Fruit fly (Drosophila melanogaster): ENCODE measurements around the gene GlcAT-S.
A peak's percentile ranks its signal among the peaks of the same experiment; 100 is the strongest.

GlcAT-S gene

DNA sequence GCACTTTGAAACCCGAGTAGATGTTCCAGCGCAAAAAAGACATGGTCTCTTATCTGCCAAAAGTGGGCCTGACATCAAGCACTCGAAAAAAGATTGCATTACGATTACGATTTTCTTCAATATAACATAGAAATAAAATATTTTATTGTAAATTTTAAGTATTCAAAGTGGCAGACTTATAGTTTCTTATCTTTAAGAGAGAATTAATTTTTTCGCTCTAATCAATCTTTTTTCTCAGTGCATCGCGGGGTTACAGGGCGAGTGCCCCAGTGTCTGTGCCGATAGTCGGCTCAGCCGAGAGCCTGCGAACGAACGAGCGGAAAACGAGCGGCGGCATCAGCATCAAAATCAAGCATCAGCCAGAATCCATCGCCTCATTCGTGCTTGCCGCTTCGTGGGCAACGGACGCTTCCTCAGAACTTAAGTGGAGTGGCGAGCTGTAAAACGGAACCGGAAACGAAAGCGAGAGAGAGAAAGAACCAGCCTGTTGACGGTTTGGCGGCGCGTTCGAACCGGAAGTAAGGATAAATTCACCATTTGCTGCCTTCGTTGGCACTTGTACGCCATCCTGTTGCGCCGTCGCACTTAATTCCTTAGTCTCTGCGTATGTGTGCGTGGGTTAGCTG is 17.7 kb downstream of the GlcAT-S start, which contains the start of gene Apoltp (continued):
- TF ChIP-seq twi (tag; optimal IDR thresholded peaks at IDR 0.05) (no peak), bowl (GFP tag; IDR thresholded peaks at IDR 0.05) (0 out of 2 replicates have a peak, but pooled peaks have one; percentile 8), CG6272 (GFP tag; IDR thresholded peaks at IDR 0.05) (peak; percentile 58), CG10209 (GFP tag; optimal IDR thresholded peaks at IDR 0.05) (peak; percentile 70), Awh (GFP tag; IDR thresholded peaks at IDR 0.05) (no peak), Taf1 (GFP tag; IDR thresholded peaks at IDR 0.05) (peak; percentile 69), CG13624 (GFP tag; optimal IDR thresholded peaks at IDR 0.05) (no peak), CG6175 (GFP tag; IDR thresholded peaks at IDR 0.05) (no peak), tup (GFP tag; optimal IDR thresholded peaks at IDR 0.05) (peak; percentile 35), CG7271 (tag; optimal IDR thresholded peaks at IDR 0.05) (peak; percentile 6), sens (GFP tag) (peak; percentile 46), CG15696 (tag; optimal IDR thresholded peaks at IDR 0.05) (peak; percentile 38), CG12391 (tag; optimal IDR thresholded peaks at IDR 0.05) (peak; percentile 67), Blimp-1 (GFP tag; optimal IDR thresholded peaks at IDR 0.05) (peak; percentile 67), CG10979 (tag; optimal IDR thresholded peaks at IDR 0.05) (peak; percentile 67), btn (GFP tag; optimal IDR thresholded peaks at IDR 0.05) (no peak), CG31441 (GFP tag; IDR thresholded peaks at IDR 0.05) (peak; percentile 74), CG4424 (GFP tag; optimal IDR thresholded peaks at IDR 0.05) (peak; percentile 57), fu2 (GFP tag; optimal IDR thresholded peaks at IDR 0.05) (no peak), Adf1 (GFP tag; IDR thresholded peaks at IDR 0.05) (peak; percentile 50; the same call in 1 of the 2 replicates), ssp (GFP tag; IDR thresholded peaks at IDR 0.05) (peak; percentile 52), CG9932 (GFP tag; IDR thresholded peaks at IDR 0.05) (peak; percentile 63), vvl (GFP tag; IDR thresholded peaks at IDR 0.05) (peak; percentile 85), CG14667 (GFP tag; IDR thresholded peaks at IDR 0.05) (peak; percentile 68), Bdp1 (GFP tag; optimal IDR thresholded peaks at IDR 0.05) (no peak), Jarid2 (GFP tag; optimal IDR thresholded peaks at IDR 0.05) (peak; percentile 32), pita (GFP tag; optimal IDR thresholded peaks at IDR 0.05) (no peak), nerfin-1 (tag; optimal IDR thresholded peaks at IDR 0.05) (no peak), wor (GFP tag; IDR thresholded peaks at IDR 0.05) (no peak), CG15011 (GFP tag; optimal IDR thresholded peaks at IDR 0.05) (peak; percentile 46), tap (tag; optimal IDR thresholded peaks at IDR 0.05) (peak; percentile 56), CG8281 (tag; optimal IDR thresholded peaks at IDR 0.05) (peak; percentile 19), kah (GFP tag; optimal IDR thresholded peaks at IDR 0.05) (no peak), MBD-R2 (GFP tag; IDR thresholded peaks at IDR 0.05) (peak; percentile 46; the same call in 1 of the 2 replicates), seq (GFP tag; IDR thresholded peaks at IDR 0.05) (peak; percentile 55), CG2202 (tag; optimal IDR thresholded peaks at IDR 0.05) (no peak), CG17385 (GFP tag; optimal IDR thresholded peaks at IDR 0.05) (peak; percentile 54), Hr51 (GFP tag; optimal IDR thresholded peaks at IDR 0.05) (peak in 1 of 2 experiments; percentile 78), TFAM (GFP tag; optimal IDR thresholded peaks at IDR 0.05) (peak; percentile 16), peb (GFP tag; IDR thresholded peaks at IDR 0.05) (no peak), Deaf1 (tag; optimal IDR thresholded peaks at IDR 0.05) (peak; percentile 97), tll (GFP tag; optimal IDR thresholded peaks at IDR 0.05) (no peak), Dfd (GFP tag; optimal IDR thresholded peaks at IDR 0.05) (no peak), caup (GFP tag; optimal IDR thresholded peaks at IDR 0.05; ENCODE audit: severe bottlenecking) (peak; percentile 83), D (optimal IDR thresholded peaks at IDR 0.05) (no peak), D (GFP tag; optimal IDR thresholded peaks at IDR 0.05) (peak; percentile 54), Fer1 (GFP tag; optimal IDR thresholded peaks at IDR 0.05) (peak; percentile 88), pros (GFP tag; optimal IDR thresholded peaks at IDR 0.05) (no peak), eve (GFP tag; optimal IDR thresholded peaks at IDR 0.05) (peak in 1 of 2 experiments; percentile 63), CG4282 (GFP tag; optimal IDR thresholded peaks at IDR 0.05) (no peak)

Measured in whole organism, embryonic.